Worm (Caenorhabditis elegans): ENCODE results near the gene srlf-33.

Gene srlf-33

ce11 chrIV:11922011-11922410 lies 3.2 kb downstream of the srlf-33 start, which contains the start of gene ZK822.1:
Gene ZK822.1 (minus strand): TSS chrIV:11922131.
- TF ChIP-seq tab-1 (GFP tag; IDR thresholded peaks at IDR 0.05) (no peak), klf-2 (GFP tag; conservative IDR thresholded peaks at IDR 0.05) (no peak), med-1 (GFP tag; optimal IDR thresholded peaks at IDR 0.05; ENCODE audit: insufficient read depth) (no peak), ref-1 (GFP tag; conservative IDR thresholded peaks at IDR 0.05) (no peak), flt-1 (GFP tag; IDR thresholded peaks at IDR 0.05) (no peak), cog-1 (tag; optimal IDR thresholded peaks at IDR 0.05) (no peak), T22C8.4 (GFP tag; IDR thresholded peaks at IDR 0.05) (no peak), ztf-29 (GFP tag; IDR thresholded peaks at IDR 0.05) (no peak), ztf-23 (GFP tag; IDR thresholded peaks at IDR 0.05) (no peak)

DNA sequence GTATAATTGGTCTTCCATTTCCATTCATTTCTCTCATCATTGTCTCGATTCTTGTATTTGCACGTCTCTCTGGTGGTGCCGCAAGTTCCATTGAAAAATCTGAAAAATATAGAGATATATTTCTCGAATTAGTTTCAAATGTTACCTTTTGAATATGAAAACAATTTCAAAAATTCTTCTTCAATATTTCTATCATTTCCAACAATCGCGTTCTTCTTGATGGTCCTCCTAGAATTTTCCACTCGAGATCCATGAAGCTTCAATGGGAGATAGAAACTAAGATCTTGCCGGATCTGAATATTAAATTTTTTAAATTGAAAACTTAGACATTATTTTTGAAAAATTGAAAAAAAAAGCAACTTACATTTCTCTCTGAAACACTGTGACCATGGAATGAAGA lies 6.2 kb downstream of the srlf-33 start:
- TF ChIP-seq ztf-29 (GFP tag; IDR thresholded peaks at IDR 0.05) (no peak), T22C8.4 (GFP tag; IDR thresholded peaks at IDR 0.05) (no peak), ztf-23 (GFP tag; IDR thresholded peaks at IDR 0.05) (no peak), ref-1 (GFP tag; conservative IDR thresholded peaks at IDR 0.05) (no peak), tab-1 (GFP tag; IDR thresholded peaks at IDR 0.05) (no peak), klf-2 (GFP tag; conservative IDR thresholded peaks at IDR 0.05) (no peak), flt-1 (GFP tag; IDR thresholded peaks at IDR 0.05) (no peak), cog-1 (tag; optimal IDR thresholded peaks at IDR 0.05) (no peak), med-1 (GFP tag; optimal IDR thresholded peaks at IDR 0.05; ENCODE audit: insufficient read depth) (no peak)

DNA sequence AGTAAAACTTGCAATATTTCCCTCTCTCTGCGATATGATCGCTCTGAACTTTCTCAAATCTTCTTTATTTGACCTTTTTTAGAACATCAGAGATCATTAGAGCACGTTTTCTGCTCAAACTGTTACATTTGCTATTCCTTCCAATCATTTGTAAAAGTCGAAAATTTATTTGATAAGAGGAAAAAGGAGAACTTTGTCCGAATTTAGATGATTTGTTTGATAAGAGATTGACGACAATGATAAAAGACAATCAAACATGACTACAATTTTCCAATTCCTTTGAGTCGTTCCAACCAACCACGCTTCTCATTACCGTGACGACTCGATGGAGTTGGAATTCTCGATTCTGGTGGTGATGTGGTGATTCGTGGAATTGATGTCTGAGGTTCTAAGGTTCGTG lies 7.4 kb downstream of the srlf-33 start:
- TF ChIP-seq T22C8.4 (GFP tag; IDR thresholded peaks at IDR 0.05) (no peak), flt-1 (GFP tag; IDR thresholded peaks at IDR 0.05) (no peak), ref-1 (GFP tag; conservative IDR thresholded peaks at IDR 0.05) (no peak), med-1 (GFP tag; optimal IDR thresholded peaks at IDR 0.05; ENCODE audit: insufficient read depth) (no peak), ztf-23 (GFP tag; IDR thresholded peaks at IDR 0.05) (no peak), ztf-29 (GFP tag; IDR thresholded peaks at IDR 0.05) (no peak), tab-1 (GFP tag; IDR thresholded peaks at IDR 0.05) (no peak), cog-1 (tag; optimal IDR thresholded peaks at IDR 0.05) (no peak), klf-2 (GFP tag; conservative IDR thresholded peaks at IDR 0.05) (no peak)

ce11 chrIV:11916907-11917306 lies 8.3 kb downstream of the srlf-33 start, which contains the start of gene ZK822.10:
Gene ZK822.10 (plus strand): TSS chrIV:11917137.
- TF ChIP-seq T22C8.4 (GFP tag; IDR thresholded peaks at IDR 0.05) (no peak), flt-1 (GFP tag; IDR thresholded peaks at IDR 0.05) (no peak), klf-2 (GFP tag; conservative IDR thresholded peaks at IDR 0.05) (no peak), ztf-29 (GFP tag; IDR thresholded peaks at IDR 0.05) (no peak), tab-1 (GFP tag; IDR thresholded peaks at IDR 0.05) (no peak), cog-1 (tag; optimal IDR thresholded peaks at IDR 0.05) (no peak), ztf-23 (GFP tag; IDR thresholded peaks at IDR 0.05) (no peak), med-1 (GFP tag; optimal IDR thresholded peaks at IDR 0.05; ENCODE audit: insufficient read depth) (no peak)

- TF ChIP-seq ref-1 (GFP tag; conservative IDR thresholded peaks at IDR 0.05) (no peak), klf-2 (GFP tag; conservative IDR thresholded peaks at IDR 0.05) (no peak), cog-1 (tag; optimal IDR thresholded peaks at IDR 0.05) (no peak), flt-1 (GFP tag; IDR thresholded peaks at IDR 0.05) (no peak), med-1 (GFP tag; optimal IDR thresholded peaks at IDR 0.05; ENCODE audit: insufficient read depth) (no peak), T22C8.4 (GFP tag; IDR thresholded peaks at IDR 0.05) (no peak), ztf-29 (GFP tag; IDR thresholded peaks at IDR 0.05) (no peak), tab-1 (GFP tag; IDR thresholded peaks at IDR 0.05) (no peak), ztf-23 (GFP tag; IDR thresholded peaks at IDR 0.05) (no peak)
These were observed 9.3 kb downstream of the srlf-33 start, which contains the start of gene ZK822.9 for ce11 chrIV:11915768-11916453. Gene ZK822.9 (plus strand): TSS chrIV:11915947.

DNA sequence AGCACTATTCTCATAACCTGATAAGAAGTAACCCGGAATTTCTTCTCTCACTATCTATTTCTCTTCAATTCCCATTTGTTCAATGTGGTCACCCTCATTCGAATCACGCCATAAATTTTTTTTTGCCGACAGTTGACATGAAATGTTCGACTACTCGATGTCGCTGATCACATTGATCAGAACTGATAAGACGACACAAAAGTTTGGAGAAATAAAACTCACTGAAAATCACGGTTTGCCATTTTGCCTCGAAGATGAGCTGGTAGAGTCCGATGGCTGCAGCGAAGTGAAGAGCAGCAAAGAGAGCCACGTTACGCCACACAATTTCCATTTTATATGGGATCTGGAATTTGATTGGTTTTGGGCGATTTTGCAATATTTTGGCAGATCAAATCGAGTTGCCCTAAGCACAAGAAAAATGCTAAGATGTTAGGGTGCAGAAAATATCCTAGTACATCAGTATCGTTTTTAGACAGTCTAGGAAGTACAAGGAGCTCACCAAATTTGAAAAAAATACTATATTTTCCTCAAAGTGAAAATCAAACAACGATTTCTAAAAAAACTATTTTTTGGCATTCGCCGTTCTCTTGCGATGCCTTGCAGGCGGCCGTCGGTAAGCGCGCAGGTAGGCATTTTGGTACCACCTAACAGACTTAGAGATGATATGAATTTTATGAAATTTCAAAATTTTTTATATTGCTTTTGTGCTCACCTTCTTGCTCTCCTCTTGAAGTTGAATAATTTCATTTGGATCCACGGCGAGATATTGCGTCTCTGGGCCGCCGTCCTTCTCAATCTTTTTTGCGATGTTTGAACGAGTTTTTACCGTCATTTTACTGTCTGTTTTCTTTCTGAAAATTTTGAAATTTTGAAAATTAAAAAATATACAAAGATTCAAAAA lies 10.2 kb downstream of the srlf-33 start, which contains the start of gene fat-6:
fat-6 (minus strand) TSS at position 851 of the 901 bp plus-strand sequence.
- TF ChIP-seq med-1 (GFP tag; optimal IDR thresholded peaks at IDR 0.05; ENCODE audit: insufficient read depth) (no peak), cog-1 (tag; optimal IDR thresholded peaks at IDR 0.05) (no peak)

ce11 chrIV:11914260-11914836 lies 10.9 kb downstream of the srlf-33 start:
- TF ChIP-seq cog-1 (tag; optimal IDR thresholded peaks at IDR 0.05) (no peak), ztf-23 (GFP tag; IDR thresholded peaks at IDR 0.05) (no peak), med-1 (GFP tag; optimal IDR thresholded peaks at IDR 0.05; ENCODE audit: insufficient read depth) (no peak), ref-1 (GFP tag; conservative IDR thresholded peaks at IDR 0.05) (no peak), tab-1 (GFP tag; IDR thresholded peaks at IDR 0.05) (no peak), flt-1 (GFP tag; IDR thresholded peaks at IDR 0.05) (no peak), T22C8.4 (GFP tag; IDR thresholded peaks at IDR 0.05) (no peak), klf-2 (GFP tag; conservative IDR thresholded peaks at IDR 0.05) (no peak), ztf-29 (GFP tag; IDR thresholded peaks at IDR 0.05) (no peak)

DNA sequence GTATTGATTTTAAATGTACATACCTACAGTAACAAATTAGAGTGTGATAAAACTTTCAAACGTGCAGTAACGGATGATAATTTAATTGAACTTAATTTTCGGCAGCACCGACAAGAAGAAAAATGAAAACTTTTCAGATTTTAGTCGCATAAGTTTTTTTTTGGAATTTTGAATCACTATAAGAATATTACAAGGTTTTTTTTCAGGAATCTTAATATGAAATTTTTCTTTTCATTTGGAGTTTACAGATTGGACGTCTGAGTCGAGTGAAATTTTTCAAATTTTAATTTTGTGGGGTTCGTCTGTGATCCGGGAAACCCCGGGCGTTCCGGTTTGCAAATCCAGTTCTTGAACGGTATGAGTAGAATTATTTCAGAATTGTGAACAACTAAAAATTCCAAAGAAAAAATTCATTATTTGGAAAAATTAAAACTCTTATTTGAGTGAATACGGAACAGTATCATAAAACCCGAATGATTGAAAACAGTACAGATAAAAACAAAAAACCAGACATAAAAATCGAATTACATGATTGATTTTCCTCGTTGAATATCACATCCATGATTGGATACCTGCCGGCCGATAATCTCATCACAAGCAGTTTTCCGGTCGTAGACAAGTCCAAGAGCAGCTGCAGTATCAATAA lies 11.8 kb downstream of the srlf-33 start:
- TF ChIP-seq T22C8.4 (GFP tag; IDR thresholded peaks at IDR 0.05) (no peak), cog-1 (tag; optimal IDR thresholded peaks at IDR 0.05) (no peak), ztf-29 (GFP tag; IDR thresholded peaks at IDR 0.05) (no peak), ref-1 (GFP tag; conservative IDR thresholded peaks at IDR 0.05) (no peak), tab-1 (GFP tag; IDR thresholded peaks at IDR 0.05) (no peak), med-1 (GFP tag; optimal IDR thresholded peaks at IDR 0.05; ENCODE audit: insufficient read depth) (no peak), ztf-23 (GFP tag; IDR thresholded peaks at IDR 0.05) (no peak), flt-1 (GFP tag; IDR thresholded peaks at IDR 0.05) (no peak), klf-2 (GFP tag; conservative IDR thresholded peaks at IDR 0.05) (no peak)
